Worm (Caenorhabditis elegans) whole organism, mixed stage, embryonic: Measurements from ENCODE around the gene gtf-2F1.
A peak's percentile ranks its signal among the peaks of the same experiment; 100 is the strongest.

ENCODE experiments used
- blmp-1 ChIP-seq: fragments of 150-350 bp; optimal IDR thresholded peaks from 2 replicates; lab custom pipeline; 2014; ENCODE audit warnings: missing biosample characterization, missing genetic modification characterization
- ces-1 ChIP-seq: fragments of 150-350 bp; optimal IDR thresholded peaks from 2 replicates; lab custom pipeline; 2014; ENCODE audit warnings: missing biosample characterization, missing genetic modification reagents, missing genetic modification characterization
- drap-1 ChIP-seq: fragments of 200-800 bp; sonication (Bioruptor generic); optimal IDR thresholded peaks from 3 replicates; lab custom pipeline; 2018; ENCODE audit warnings: mild to moderate bottlenecking, missing genetic modification characterization, missing compliant biosample characterization
- hlh-1 ChIP-seq: fragments of 150-350 bp; optimal IDR thresholded peaks from 2 replicates; lab custom pipeline; 2014; ENCODE audit warnings: missing biosample characterization, missing genetic modification reagents, missing genetic modification characterization
- lin-13 ChIP-seq: fragments of 150-350 bp; optimal IDR thresholded peaks from 2 replicates; lab custom pipeline; 2014; ENCODE audit warnings: missing biosample characterization, missing genetic modification characterization
- mab-5 ChIP-seq: fragments of 150-350 bp; optimal IDR thresholded peaks from 2 replicates; lab custom pipeline; 2014; ENCODE audit warnings: missing biosample characterization, missing genetic modification characterization
- nhr-28 ChIP-seq: fragments of 150-350 bp; optimal IDR thresholded peaks from 2 replicates; lab custom pipeline; 2014; ENCODE audit warnings: missing biosample characterization, missing genetic modification characterization
- pha-4 ChIP-seq: fragments of 150-350 bp; optimal IDR thresholded peaks from 2 replicates; lab custom pipeline; 2018; ENCODE audit warnings: missing biosample characterization, missing genetic modification reagents, missing genetic modification characterization
- snpc-4 ChIP-seq: fragments of 150-350 bp; optimal IDR thresholded peaks from 2 replicates; lab custom pipeline; 2014; ENCODE audit warnings: missing biosample characterization, missing genetic modification characterization
- unc-62 ChIP-seq: fragments of 150-350 bp; optimal IDR thresholded peaks from 2 replicates; lab custom pipeline; 2014; ENCODE audit warnings: missing biosample characterization, missing genetic modification reagents, missing genetic modification characterization
- ztf-11 ChIP-seq: fragments of 150-350 bp; optimal IDR thresholded peaks from 2 replicates; lab custom pipeline; 2014; ENCODE audit warnings: missing biosample characterization, missing genetic modification characterization

ce11 chrII:4276924-4277323 is 24.5 kb upstream of the gtf-2F1 start:
- TF ChIP-seq snpc-4 (tag; lab: Kevin White, UChicago) (no peak), lin-13 (no peak), blmp-1 (tag; lab: Kevin White, UChicago) (no peak), pha-4 (tag; lab: Kevin White, UChicago) (no peak), nhr-28 (tag; lab: Kevin White, UChicago) (no peak), mab-5 (no peak), unc-62 (no peak), ztf-11 (tag; lab: Kevin White, UChicago) (no peak), drap-1 (GFP tag; lab: Kevin White, UChicago) (no peak), ces-1 (GFP tag; lab: Kevin White, UChicago) (peak; percentile 71), hlh-1 (tag; lab: Kevin White, UChicago) (no peak)
